Worm (Caenorhabditis elegans) whole organism, young adult: ENCODE data around the gene C34F6.7.

Experiments used
- B0019.2 ChIP-seq: fragments of 200-800 bp; sonication (Bioruptor generic); conservative IDR thresholded peaks from 2 replicates; pipeline ENCODE4 v1.3.6; 2022; ENCODE audit warnings: missing genetic modification reagents, missing genetic modification characterization, missing compliant biosample characterization
- C17E4.6 ChIP-seq: fragments of 200-800 bp; sonication (Bioruptor generic); IDR thresholded peaks from 2 replicates; pipeline ENCODE4 v1.3.6; 2022; ENCODE audit warnings: missing genetic modification reagents, missing genetic modification characterization, missing compliant biosample characterization
- F10E7.11 ChIP-seq: sonication (generic microtip); optimal IDR thresholded peaks from 2 replicates; lab custom pipeline; 2017; ENCODE audit warnings: mild to moderate bottlenecking, missing genetic modification characterization, moderate library complexity, missing compliant biosample characterization
- F57C9.4 ChIP-seq: sonication (generic microtip); optimal IDR thresholded peaks from 2 replicates; lab custom pipeline; 2017; ENCODE audit warnings: mild to moderate bottlenecking, missing genetic modification characterization, missing compliant biosample characterization
- T07F8.4 ChIP-seq: sonication (generic microtip); optimal IDR thresholded peaks from 2 replicates; lab custom pipeline; 2016; ENCODE audit warnings: mild to moderate bottlenecking, missing genetic modification characterization, moderate library complexity, missing compliant biosample characterization
- T26A5.8 ChIP-seq: sonication (generic microtip); optimal IDR thresholded peaks from 2 replicates; lab custom pipeline; 2016; ENCODE audit warnings: missing genetic modification characterization, missing compliant biosample characterization
- Y53G8AR.9 ChIP-seq: fragments of 200-800 bp; sonication (Bioruptor generic); conservative IDR thresholded peaks from 2 replicates; pipeline ENCODE4 v1.3.6; 2022; ENCODE audit warnings: missing genetic modification reagents, missing genetic modification characterization, missing compliant biosample characterization
- Y79H2A.3 ChIP-seq: fragments of 200-800 bp; sonication (Bioruptor generic); conservative IDR thresholded peaks from 2 replicates; pipeline ENCODE4 v1.3.6; 2022; ENCODE audit warnings: missing genetic modification reagents, missing genetic modification characterization, missing compliant biosample characterization
- ama-1 ChIP-seq, 3 experiments: fragments of 150-350 bp in 1 of 3; sonication (generic microtip) in 2 of 3; optimal IDR thresholded peaks; 2 replicates each; lab custom pipeline; 2014 to 2018; ENCODE audit warnings: missing biosample characterization in 2 of 3, missing genetic modification characterization in 2 of 3, missing genetic modification reagents in 2 of 3
- attf-5 ChIP-seq: fragments of 200-800 bp; sonication (Bioruptor generic); optimal IDR thresholded peaks from 2 replicates; lab custom pipeline; 2018; ENCODE audit warnings: mild to moderate bottlenecking, missing genetic modification characterization, missing compliant biosample characterization
- ccch-3 ChIP-seq: fragments of 200-800 bp; sonication (Bioruptor generic); optimal IDR thresholded peaks from 2 replicates; lab custom pipeline; 2018; ENCODE audit warnings: mild to moderate bottlenecking, missing genetic modification characterization, missing compliant biosample characterization
- cebp-1 ChIP-seq, 2 experiments: fragments of 200-800 bp in 1 of 2; sonication (Bioruptor generic) in 1 of 2; sonication (generic microtip) in 1 of 2; IDR thresholded peaks in 1 of 2; optimal IDR thresholded peaks in 1 of 2; 2 replicates each; pipeline versions ENCODE4 v1.3.6 to Lab custom; 2017 to 2022; ENCODE audit warnings: missing compliant biosample characterization in 2 of 2, missing genetic modification characterization in 2 of 2, mild to moderate bottlenecking in 1 of 2, missing genetic modification reagents in 1 of 2, moderate library complexity in 1 of 2
- ceh-58 ChIP-seq: fragments of 200-800 bp; sonication (Bioruptor generic); IDR thresholded peaks from 2 replicates; pipeline ENCODE4 v1.3.6; 2022; ENCODE audit warnings: missing genetic modification characterization, missing compliant biosample characterization
- ceh-91 ChIP-seq: fragments of 200-800 bp; sonication (Bioruptor generic); IDR thresholded peaks from 2 replicates; pipeline ENCODE4 v1.3.6; 2022; ENCODE audit warnings: missing genetic modification reagents, missing genetic modification characterization, missing compliant biosample characterization
- chd-7 ChIP-seq: sonication (generic microtip); optimal IDR thresholded peaks from 2 replicates; lab custom pipeline; 2016; ENCODE audit warnings: mild to moderate bottlenecking, missing genetic modification characterization, moderate library complexity, missing compliant biosample characterization
- dpff-1 ChIP-seq: sonication (generic microtip); optimal IDR thresholded peaks from 2 replicates; lab custom pipeline; 2017; ENCODE audit warnings: mild to moderate bottlenecking, missing genetic modification characterization, missing compliant biosample characterization
- dpl-1 ChIP-seq: fragments of 150-350 bp; optimal IDR thresholded peaks from 2 replicates; lab custom pipeline; 2014; ENCODE audit warnings: missing biosample characterization, missing genetic modification reagents, missing genetic modification characterization
- egrh-3 ChIP-seq: fragments of 200-800 bp; sonication (Bioruptor generic); IDR thresholded peaks from 2 replicates; pipeline ENCODE4 v1.3.6; 2022; ENCODE audit warnings: missing genetic modification reagents, missing genetic modification characterization, missing compliant biosample characterization
- ets-4 ChIP-seq: fragments of 200-800 bp; sonication (Bioruptor generic); optimal IDR thresholded peaks from 2 replicates; lab custom pipeline; 2018; ENCODE audit warnings: mild to moderate bottlenecking, missing genetic modification characterization, missing compliant biosample characterization
- him-1 ChIP-seq: sonication (generic microtip); optimal IDR thresholded peaks from 2 replicates; lab custom pipeline; 2016; ENCODE audit warnings: missing genotype, missing genetic modification reagents, missing genetic modification characterization, missing compliant biosample characterization
- hlh-26 ChIP-seq: fragments of 200-800 bp; sonication (Bioruptor generic); conservative IDR thresholded peaks from 2 replicates; pipeline ENCODE4 v1.3.6; 2022; ENCODE audit warnings: missing genetic modification reagents, missing genetic modification characterization, missing compliant biosample characterization
- hmg-1.2 ChIP-seq: fragments of 200-800 bp; sonication (Bioruptor generic); IDR thresholded peaks from 2 replicates; pipeline ENCODE4 v1.3.6; 2022; ENCODE audit warnings: missing genetic modification reagents, missing genetic modification characterization, missing compliant biosample characterization
- hmg-20 ChIP-seq: fragments of 200-800 bp; sonication (Bioruptor generic); IDR thresholded peaks from 2 replicates; pipeline ENCODE4 v1.3.6; 2022; ENCODE audit warnings: missing genetic modification reagents, missing genetic modification characterization, missing compliant biosample characterization
- hsf-1 ChIP-seq: fragments of 200-800 bp; sonication (Bioruptor generic); IDR thresholded peaks from 2 replicates; pipeline ENCODE4 v1.3.6; 2022; ENCODE audit warnings: missing genetic modification reagents, missing genetic modification characterization, missing compliant biosample characterization
- let-526 ChIP-seq: fragments of 200-800 bp; sonication (Bioruptor generic); IDR thresholded peaks from 2 replicates; pipeline ENCODE4 v1.3.6; 2022; ENCODE audit warnings: missing genetic modification reagents, missing genetic modification characterization, missing compliant biosample characterization
- let-607 ChIP-seq, 2 experiments: fragments of 200-800 bp in 1 of 2; sonication (Bioruptor generic) in 1 of 2; sonication (generic microtip) in 1 of 2; optimal IDR thresholded peaks; 2 replicates each; lab custom pipeline; 2016 to 2018; ENCODE audit warnings: mild to moderate bottlenecking in 2 of 2, missing compliant biosample characterization in 2 of 2, missing genetic modification characterization in 2 of 2, moderate library complexity in 2 of 2, missing genotype in 1 of 2
- lin-40 ChIP-seq: sonication (generic microtip); optimal IDR thresholded peaks from 2 replicates; lab custom pipeline; 2016; ENCODE audit warnings: missing genetic modification characterization, mild to moderate bottlenecking, missing compliant biosample characterization, missing genotype, missing genetic modification reagents
- lir-1 ChIP-seq: fragments of 200-800 bp; sonication (Bioruptor generic); conservative IDR thresholded peaks from 2 replicates; pipeline ENCODE4 v1.3.6; 2022; ENCODE audit warnings: missing genetic modification reagents, missing genetic modification characterization, missing compliant biosample characterization
- lsl-1 ChIP-seq: fragments of 200-800 bp; sonication (Bioruptor generic); optimal IDR thresholded peaks from 2 replicates; lab custom pipeline; 2018; ENCODE audit warnings: mild to moderate bottlenecking, missing genetic modification characterization, moderate library complexity, missing compliant biosample characterization
- madf-10 ChIP-seq: sonication (generic microtip); optimal IDR thresholded peaks from 2 replicates; lab custom pipeline; 2016; ENCODE audit warnings: mild to moderate bottlenecking, missing genetic modification characterization, missing compliant biosample characterization
- madf-6 ChIP-seq: fragments of 200-800 bp; sonication (Bioruptor generic); IDR thresholded peaks from 2 replicates; pipeline ENCODE4 v1.3.6; 2022; ENCODE audit warnings: missing genetic modification reagents, missing genetic modification characterization, missing compliant biosample characterization
- mcd-1 ChIP-seq: fragments of 200-800 bp; sonication (Bioruptor generic); IDR thresholded peaks from 2 replicates; pipeline ENCODE4 v1.3.6; 2022; ENCODE audit warnings: missing genetic modification reagents, missing genetic modification characterization, missing compliant biosample characterization
- mel-28 ChIP-seq: sonication (generic microtip); optimal IDR thresholded peaks from 2 replicates; lab custom pipeline; 2016; ENCODE audit warnings: borderline replicate concordance, mild to moderate bottlenecking, missing genetic modification characterization, missing compliant biosample characterization
- mes-4 ChIP-seq: sonication (generic microtip); optimal IDR thresholded peaks from 2 replicates; lab custom pipeline; 2016; ENCODE audit warnings: missing genotype, missing genetic modification characterization, missing compliant biosample characterization
- mxl-1 ChIP-seq: sonication (generic microtip); optimal IDR thresholded peaks from 2 replicates; lab custom pipeline; 2016; ENCODE audit warnings: missing genetic modification characterization, missing compliant biosample characterization
- nfya-2 ChIP-seq: fragments of 200-800 bp; sonication (Bioruptor generic); IDR thresholded peaks from 2 replicates; pipeline ENCODE4 v1.3.6; 2022; ENCODE audit warnings: missing genetic modification reagents, missing genetic modification characterization, missing compliant biosample characterization
- nfyb-1 ChIP-seq: fragments of 200-800 bp; sonication (Bioruptor generic); IDR thresholded peaks from 2 replicates; pipeline ENCODE4 v1.3.6; 2022; ENCODE audit warnings: missing genetic modification reagents, missing genetic modification characterization, missing compliant biosample characterization
- nhr-120 ChIP-seq: fragments of 200-800 bp; sonication (Bioruptor generic); IDR thresholded peaks from 2 replicates; pipeline ENCODE4 v1.3.6; 2022; ENCODE audit warnings: missing genetic modification characterization, missing compliant biosample characterization
- nhr-179 ChIP-seq: sonication (generic microtip); optimal IDR thresholded peaks from 2 replicates; lab custom pipeline; 2016; ENCODE audit warnings: mild to moderate bottlenecking, missing genetic modification characterization, missing compliant biosample characterization
- nhr-80 ChIP-seq: sonication (generic microtip); optimal IDR thresholded peaks from 2 replicates; lab custom pipeline; 2016; ENCODE audit warnings: missing genetic modification characterization, missing compliant biosample characterization
- pha-4 ChIP-seq: fragments of 150-350 bp; sonication (generic microtip); optimal IDR thresholded peaks from 2 replicates; lab custom pipeline; 2014; ENCODE audit warnings: missing biosample characterization, missing genetic modification reagents, missing genetic modification characterization
- sdz-38 ChIP-seq: sonication (generic microtip); optimal IDR thresholded peaks from 2 replicates; lab custom pipeline; 2016; ENCODE audit warnings: missing genotype, missing genetic modification characterization, missing compliant biosample characterization
- snpc-1.1 ChIP-seq: sonication (generic microtip); optimal IDR thresholded peaks from 2 replicates; lab custom pipeline; 2017; ENCODE audit warnings: missing genetic modification characterization, mild to moderate bottlenecking, missing compliant biosample characterization, antibody characterized with exemption, moderate library complexity, missing genotype, missing genetic modification reagents; ENCODE audit not compliant: insufficient read depth
- snpc-1.3 ChIP-seq: sonication (generic microtip); optimal IDR thresholded peaks from 2 replicates; lab custom pipeline; 2017; ENCODE audit warnings: missing genetic modification characterization, mild to moderate bottlenecking, missing compliant biosample characterization, antibody characterized with exemption, moderate library complexity, missing genotype, missing genetic modification reagents; ENCODE audit not compliant: insufficient read depth
- snpc-3.4 ChIP-seq: sonication (generic microtip); optimal IDR thresholded peaks from 2 replicates; lab custom pipeline; 2017; ENCODE audit warnings: missing genetic modification characterization, mild to moderate bottlenecking, missing compliant biosample characterization, antibody characterized with exemption, moderate library complexity, missing genotype, missing genetic modification reagents
- unc-62 ChIP-seq: fragments of 150-350 bp; optimal IDR thresholded peaks from 2 replicates; lab custom pipeline; 2014; ENCODE audit warnings: missing biosample characterization, missing genetic modification reagents, missing genetic modification characterization
- zim-3 ChIP-seq: sonication (generic microtip); optimal IDR thresholded peaks from 2 replicates; lab custom pipeline; 2017; ENCODE audit warnings: mild to moderate bottlenecking, missing genetic modification characterization, moderate library complexity, missing compliant biosample characterization
- ztf-3 ChIP-seq: fragments of 200-800 bp; sonication (Bioruptor generic); optimal IDR thresholded peaks from 2 replicates; lab custom pipeline; 2018; ENCODE audit warnings: mild to moderate bottlenecking, missing genetic modification characterization, missing compliant biosample characterization

C34F6.7 gene

ce11 chrX:11206953-11207352 is 8.3 kb downstream of the C34F6.7 start, which contains the start of gene hst-2 (continued):
- TF ChIP-seq snpc-1.1 (no peak), dpff-1 (tag; lab: Kevin White, UChicago) (no peak), Y79H2A.3 (GFP tag; lab: Robert Waterston, UW) (no peak), egrh-3 (GFP tag; lab: Robert Waterston, UW) (no peak), nhr-80 (tag; lab: Kevin White, UChicago) (peak; percentile 62), T07F8.4 (tag; lab: Kevin White, UChicago) (no peak), let-607 (tag; optimal IDR thresholded peaks at IDR 0.05; lab: Kevin White, UChicago) (peak in 1 of 2 experiments; percentile 75), ets-4 (GFP tag; lab: Kevin White, UChicago) (no peak), ama-1 (optimal IDR thresholded peaks at IDR 0.05; lab: Kevin White, UChicago) (no peak), ama-1 (GFP tag; optimal IDR thresholded peaks at IDR 0.05; lab: Kevin White, UChicago) (no peak), mxl-1 (tag; lab: Kevin White, UChicago) (no peak), nhr-120 (GFP tag; lab: Robert Waterston, UW) (no peak), ztf-3 (GFP tag; lab: Kevin White, UChicago) (no peak), dpl-1 (GFP tag; lab: Kevin White, UChicago) (no peak), C17E4.6 (GFP tag; lab: Robert Waterston, UW) (no peak), lir-1 (GFP tag; lab: Robert Waterston, UW) (0 out of 2 replicates have a peak, but pooled peaks have one; percentile 44), ceh-91 (no peak), unc-62 (GFP tag; lab: Kevin White, UChicago) (peak; percentile 26), mel-28 (no peak), lin-40 (tag; lab: Kevin White, UChicago) (peak; percentile 93), ceh-58 (GFP tag; lab: Robert Waterston, UW) (no peak), madf-10 (tag; lab: Kevin White, UChicago) (peak; percentile 24), him-1 (no peak), attf-5 (peak; percentile 41), mes-4 (tag; lab: Kevin White, UChicago) (no peak), madf-6 (no peak), pha-4 (tag; lab: Kevin White, UChicago) (peak; percentile 61), hmg-20 (GFP tag; lab: Robert Waterston, UW) (no peak), Y53G8AR.9 (peak; percentile 86), F10E7.11 (no peak), zim-3 (tag; lab: Kevin White, UChicago) (no peak), nhr-179 (tag; lab: Kevin White, UChicago) (no peak), snpc-1.3 (tag; lab: Kevin White, UChicago) (no peak), T26A5.8 (tag; lab: Kevin White, UChicago) (no peak), snpc-3.4 (tag; lab: Kevin White, UChicago) (no peak), hsf-1 (GFP tag; lab: Robert Waterston, UW) (no peak), hmg-1.2 (GFP tag; lab: Robert Waterston, UW) (peak; percentile 98), lsl-1 (GFP tag; lab: Kevin White, UChicago) (no peak), hlh-26 (no peak), B0019.2 (GFP tag; lab: Robert Waterston, UW) (no peak), ccch-3 (GFP tag; lab: Kevin White, UChicago) (no peak), nfya-2 (GFP tag; lab: Robert Waterston, UW) (no peak), cebp-1 (GFP tag; IDR thresholded peaks at IDR 0.05; lab: Robert Waterston, UW) (no peak), cebp-1 (tag; optimal IDR thresholded peaks at IDR 0.05; lab: Kevin White, UChicago) (no peak), mcd-1 (GFP tag; lab: Robert Waterston, UW) (peak; percentile 70), let-526 (GFP tag; lab: Robert Waterston, UW) (peak; percentile 62; the same call in 1 of the 2 replicates), F57C9.4 (tag; lab: Kevin White, UChicago) (no peak), sdz-38 (no peak), chd-7 (tag; lab: Kevin White, UChicago) (peak; percentile 20), nfyb-1 (GFP tag; lab: Robert Waterston, UW) (peak; percentile 77)
